Fruit fly (Drosophila melanogaster) whole organism, embryonic: ENCODE measurements around the gene Atu.

Source experiments
- CG10267 ChIP-seq: fragments of 200-800 bp; sonication (Bioruptor generic); optimal IDR thresholded peaks from 2 replicates; lab custom pipeline; 2018; ENCODE audit warnings: missing biosample characterization, mild to moderate bottlenecking, missing genetic modification characterization, moderate library complexity
- CG10959 ChIP-seq: fragments of 200-800 bp; sonication (Bioruptor generic); IDR thresholded peaks from 2 replicates; pipeline ENCODE4 v1.3.6; 2022; ENCODE audit warnings: missing biosample characterization, missing genetic modification characterization
- CG13123 ChIP-seq: fragments of 200-800 bp; sonication (Bioruptor generic); optimal IDR thresholded peaks from 2 replicates; lab custom pipeline; 2016; ENCODE audit warnings: missing biosample characterization, missing genetic modification characterization
- CG13424 ChIP-seq: fragments of 200-800 bp; sonication (Bioruptor generic); optimal IDR thresholded peaks from 2 replicates; lab custom pipeline; 2019; ENCODE audit warnings: missing biosample characterization, mild to moderate bottlenecking, missing genetic modification characterization, moderate library complexity
- Camta ChIP-seq: fragments of 200-800 bp; sonication (Bioruptor generic); optimal IDR thresholded peaks from 2 replicates; lab custom pipeline; 2016; ENCODE audit warnings: missing biosample characterization, missing genetic modification characterization
- Sox100B ChIP-seq: fragments of 200-800 bp; sonication (Bioruptor generic); optimal IDR thresholded peaks from 3 replicates; lab custom pipeline; 2018; ENCODE audit warnings: missing biosample characterization, mild to moderate bottlenecking, missing genetic modification characterization
- ewg ChIP-seq: fragments of 200-800 bp; sonication (Bioruptor generic); optimal IDR thresholded peaks from 3 replicates; lab custom pipeline; 2017; ENCODE audit warnings: mild to moderate bottlenecking, missing biosample characterization, missing genetic modification reagents, missing genetic modification characterization
- lbe ChIP-seq: fragments of 200-800 bp; sonication (Bioruptor generic); optimal IDR thresholded peaks from 2 replicates; lab custom pipeline; 2016; ENCODE audit warnings: missing biosample characterization, mild to moderate bottlenecking, missing genetic modification characterization
- luna ChIP-seq: fragments of 200-800 bp; sonication (Bioruptor generic); optimal IDR thresholded peaks from 2 replicates; lab custom pipeline; 2016; ENCODE audit warnings: missing biosample characterization, missing genetic modification characterization
- salm ChIP-seq: fragments of 200-800 bp; sonication (Bioruptor generic); optimal IDR thresholded peaks from 2 replicates; lab custom pipeline; 2018; ENCODE audit warnings: missing biosample characterization, mild to moderate bottlenecking, missing genetic modification characterization

DNA sequence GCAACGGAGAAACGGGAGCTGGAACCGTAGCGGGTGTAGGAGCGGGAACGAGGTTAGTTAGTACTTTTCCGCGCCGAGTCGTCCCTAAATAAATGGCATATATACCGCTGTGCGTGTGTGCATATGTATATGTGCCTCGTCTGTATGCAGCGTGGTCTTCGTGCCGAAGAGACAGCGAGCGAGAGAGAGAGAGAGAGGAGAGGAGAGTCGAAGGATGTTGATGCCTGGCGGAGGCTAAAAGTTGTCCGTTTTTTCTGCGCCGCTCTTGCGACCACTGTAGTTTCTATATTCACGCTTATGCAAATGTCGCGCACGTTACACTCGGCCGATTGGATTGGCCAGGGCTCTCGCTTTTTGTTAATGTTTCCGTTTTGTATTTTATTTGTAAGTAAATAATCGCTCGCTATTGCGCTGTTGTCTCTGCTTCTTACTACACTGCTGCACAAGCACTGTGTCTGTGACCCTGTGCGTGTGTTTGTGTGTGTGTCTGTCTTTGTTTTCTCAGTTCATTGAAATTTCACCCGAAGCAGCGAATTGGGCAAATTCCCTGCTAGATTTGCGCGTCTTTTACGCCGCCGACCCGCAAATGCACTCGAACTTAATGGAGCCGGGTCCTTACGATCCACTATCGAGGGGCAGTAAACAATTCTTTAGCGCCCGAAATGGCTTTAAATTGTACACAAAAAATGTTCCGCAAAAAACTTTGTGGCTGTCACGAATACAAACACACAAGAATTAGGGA, 615 bp upstream of the Atu start, which contains the start of gene Rga:
- TF ChIP-seq salm (tag; lab: Kevin White, UChicago) (no peak), Camta (GFP tag; lab: Kevin White, UChicago) (no peak), Sox100B (GFP tag; lab: Kevin White, UChicago) (no peak), CG13424 (tag; lab: Kevin White, UChicago) (no peak), CG10959 (GFP tag; lab: Robert Waterston, UW) (no peak), CG13123 (no peak), ewg (no peak), luna (GFP tag; lab: Kevin White, UChicago) (no peak), lbe (no peak), CG10267 (tag; lab: Kevin White, UChicago) (no peak)
